Worm (Caenorhabditis elegans) whole organism, young adult: Measurements from ENCODE around the gene K09F6.6.
A peak's percentile ranks its signal among the peaks of the same experiment; 100 is the strongest.

Source experiments
- D2030.7 ChIP-seq: fragments of 200-800 bp; sonication (Bioruptor generic); IDR thresholded peaks from 2 replicates; pipeline ENCODE4 v1.3.6; 2022; ENCODE audit warnings: missing genetic modification reagents, missing genetic modification characterization, missing compliant biosample characterization
- F23B12.7 ChIP-seq: sonication (generic microtip); optimal IDR thresholded peaks from 2 replicates; lab custom pipeline; 2017; ENCODE audit warnings: missing genetic modification characterization, mild to moderate bottlenecking, missing compliant biosample characterization, antibody characterized with exemption, moderate library complexity; ENCODE audit not compliant: insufficient read depth
- F33H1.4 ChIP-seq: fragments of 200-800 bp; sonication (Bioruptor generic); IDR thresholded peaks from 2 replicates; pipeline ENCODE4 v1.3.6; 2022; ENCODE audit warnings: missing genetic modification reagents, missing genetic modification characterization, missing compliant biosample characterization
- F52B5.7 ChIP-seq: sonication (generic microtip); optimal IDR thresholded peaks from 2 replicates; lab custom pipeline; 2016; ENCODE audit warnings: mild to moderate bottlenecking, missing genetic modification characterization, missing compliant biosample characterization
- ama-1 ChIP-seq, 3 experiments: fragments of 150-350 bp in 1 of 3; sonication (generic microtip) in 2 of 3; optimal IDR thresholded peaks; 2 replicates each; lab custom pipeline; 2014 to 2018; ENCODE audit warnings: missing biosample characterization in 2 of 3, missing genetic modification characterization in 2 of 3, missing genetic modification reagents in 2 of 3
- attf-6 ChIP-seq: fragments of 200-800 bp; sonication (Bioruptor generic); IDR thresholded peaks from 2 replicates; pipeline ENCODE4 v1.3.6; 2022; ENCODE audit warnings: missing genetic modification reagents, missing genetic modification characterization, missing compliant biosample characterization
- bed-1 ChIP-seq: fragments of 200-800 bp; sonication (Bioruptor generic); IDR thresholded peaks from 2 replicates; pipeline ENCODE4 v1.3.6; 2022; ENCODE audit warnings: missing genetic modification reagents, missing genetic modification characterization, missing compliant biosample characterization
- ceh-40 ChIP-seq: fragments of 200-800 bp; sonication (Bioruptor generic); IDR thresholded peaks from 2 replicates; pipeline ENCODE4 v1.3.6; 2022; ENCODE audit warnings: missing genetic modification characterization, missing compliant biosample characterization
- efl-1 ChIP-seq: fragments of 150-350 bp; optimal IDR thresholded peaks from 2 replicates; lab custom pipeline; 2014; ENCODE audit warnings: missing biosample characterization, missing genetic modification reagents, missing genetic modification characterization
- egl-18 ChIP-seq: fragments of 200-800 bp; sonication (Bioruptor generic); IDR thresholded peaks from 2 replicates; pipeline ENCODE4 v1.3.6; 2022; ENCODE audit warnings: missing genetic modification reagents, missing genetic modification characterization, missing compliant biosample characterization
- ekl-4 ChIP-seq: fragments of 200-800 bp; sonication (Bioruptor generic); IDR thresholded peaks from 2 replicates; pipeline ENCODE4 v1.3.6; 2022; ENCODE audit warnings: missing genetic modification reagents, missing genetic modification characterization, missing compliant biosample characterization
- hlh-12 ChIP-seq: sonication (generic microtip); optimal IDR thresholded peaks from 2 replicates; lab custom pipeline; 2016; ENCODE audit warnings: missing genetic modification characterization, missing compliant biosample characterization
- hmg-1.2 ChIP-seq: fragments of 200-800 bp; sonication (Bioruptor generic); IDR thresholded peaks from 2 replicates; pipeline ENCODE4 v1.3.6; 2022; ENCODE audit warnings: missing genetic modification reagents, missing genetic modification characterization, missing compliant biosample characterization
- hrde-1 ChIP-seq: sonication (generic microtip); optimal IDR thresholded peaks from 2 replicates; lab custom pipeline; 2016; ENCODE audit warnings: missing genetic modification characterization, mild to moderate bottlenecking, missing compliant biosample characterization, moderate library complexity, missing genotype, missing genetic modification reagents, borderline replicate concordance
- hsf-1 ChIP-seq: fragments of 200-800 bp; sonication (Bioruptor generic); IDR thresholded peaks from 2 replicates; pipeline ENCODE4 v1.3.6; 2022; ENCODE audit warnings: missing genetic modification reagents, missing genetic modification characterization, missing compliant biosample characterization
- let-526 ChIP-seq: fragments of 200-800 bp; sonication (Bioruptor generic); IDR thresholded peaks from 2 replicates; pipeline ENCODE4 v1.3.6; 2022; ENCODE audit warnings: missing genetic modification reagents, missing genetic modification characterization, missing compliant biosample characterization
- lsl-1 ChIP-seq: fragments of 200-800 bp; sonication (Bioruptor generic); optimal IDR thresholded peaks from 2 replicates; lab custom pipeline; 2018; ENCODE audit warnings: mild to moderate bottlenecking, missing genetic modification characterization, moderate library complexity, missing compliant biosample characterization
- lsy-27 ChIP-seq: sonication (generic microtip); optimal IDR thresholded peaks from 2 replicates; lab custom pipeline; 2017; ENCODE audit warnings: missing genetic modification characterization, mild to moderate bottlenecking, missing compliant biosample characterization, antibody characterized with exemption, missing genotype, borderline replicate concordance; ENCODE audit not compliant: insufficient read depth
- madf-6 ChIP-seq: fragments of 200-800 bp; sonication (Bioruptor generic); IDR thresholded peaks from 2 replicates; pipeline ENCODE4 v1.3.6; 2022; ENCODE audit warnings: missing genetic modification reagents, missing genetic modification characterization, missing compliant biosample characterization
- madf-8 ChIP-seq: fragments of 200-800 bp; sonication (Bioruptor generic); conservative IDR thresholded peaks from 2 replicates; pipeline ENCODE4 v1.3.6; 2022; ENCODE audit warnings: missing genetic modification reagents, missing genetic modification characterization, missing compliant biosample characterization
- mcd-1 ChIP-seq: fragments of 200-800 bp; sonication (Bioruptor generic); IDR thresholded peaks from 2 replicates; pipeline ENCODE4 v1.3.6; 2022; ENCODE audit warnings: missing genetic modification reagents, missing genetic modification characterization, missing compliant biosample characterization
- mxl-1 ChIP-seq: sonication (generic microtip); optimal IDR thresholded peaks from 2 replicates; lab custom pipeline; 2016; ENCODE audit warnings: missing genetic modification characterization, missing compliant biosample characterization
- nfya-1 ChIP-seq: sonication (generic microtip); optimal IDR thresholded peaks from 2 replicates; lab custom pipeline; 2017; ENCODE audit warnings: antibody characterized with exemption, missing compliant biosample characterization, missing genetic modification characterization, borderline replicate concordance; ENCODE audit not compliant: insufficient read depth
- rec-8 ChIP-seq, 2 experiments: sonication (generic microtip); optimal IDR thresholded peaks; 2 replicates each; lab custom pipeline; 2016; ENCODE audit warnings: mild to moderate bottlenecking in 2 of 2, missing genetic modification characterization in 2 of 2, missing genetic modification reagents in 2 of 2, missing genotype in 2 of 2, missing biosample characterization in 1 of 2, missing compliant biosample characterization in 1 of 2, moderate library complexity in 1 of 2
- rpc-1 ChIP-seq, 2 experiments: fragments of 150-350 bp in 1 of 2; sonication (generic microtip) in 1 of 2; optimal IDR thresholded peaks; 2 replicates each; lab custom pipeline; 2014 to 2018; ENCODE audit warnings: missing biosample characterization in 1 of 2, missing genetic modification characterization in 1 of 2, missing genetic modification reagents in 1 of 2, missing genotype in 1 of 2
- sptf-2 ChIP-seq: fragments of 200-800 bp; sonication (Bioruptor generic); optimal IDR thresholded peaks from 2 replicates; lab custom pipeline; 2018; ENCODE audit warnings: mild to moderate bottlenecking, missing genetic modification characterization, missing compliant biosample characterization
- ztf-22 ChIP-seq: fragments of 200-800 bp; sonication (Bioruptor generic); optimal IDR thresholded peaks from 2 replicates; lab custom pipeline; 2018; ENCODE audit warnings: mild to moderate bottlenecking, missing genetic modification characterization, moderate library complexity, missing compliant biosample characterization

The K09F6.6 gene

DNA sequence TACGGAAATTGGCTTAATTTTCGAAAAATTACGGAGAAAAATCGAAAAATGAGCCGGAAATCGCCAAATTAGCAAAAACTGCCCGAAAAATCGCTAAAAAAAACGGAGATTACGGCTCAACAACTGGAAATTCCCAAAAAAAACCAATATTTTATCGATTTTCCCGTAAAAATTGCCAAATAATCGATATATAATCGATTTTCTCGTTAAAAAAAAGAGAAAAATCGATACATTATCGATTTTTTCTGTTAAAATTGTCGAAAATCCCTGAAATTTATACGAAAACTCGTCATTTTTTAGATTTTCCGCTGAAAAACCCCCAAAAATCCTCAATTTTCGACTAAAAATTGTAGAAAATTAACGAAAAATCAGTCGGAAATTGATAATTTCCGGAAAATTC is 42.8 kb downstream of the K09F6.6 start (continued):
- no peak for TF ChIP-seq hlh-12 (tag; lab: Kevin White, UChicago)
- no peak for TF ChIP-seq let-526 (GFP tag; lab: Robert Waterston, UW)
- TF ChIP-seq, all 124 proteins: peak for 0

DNA sequence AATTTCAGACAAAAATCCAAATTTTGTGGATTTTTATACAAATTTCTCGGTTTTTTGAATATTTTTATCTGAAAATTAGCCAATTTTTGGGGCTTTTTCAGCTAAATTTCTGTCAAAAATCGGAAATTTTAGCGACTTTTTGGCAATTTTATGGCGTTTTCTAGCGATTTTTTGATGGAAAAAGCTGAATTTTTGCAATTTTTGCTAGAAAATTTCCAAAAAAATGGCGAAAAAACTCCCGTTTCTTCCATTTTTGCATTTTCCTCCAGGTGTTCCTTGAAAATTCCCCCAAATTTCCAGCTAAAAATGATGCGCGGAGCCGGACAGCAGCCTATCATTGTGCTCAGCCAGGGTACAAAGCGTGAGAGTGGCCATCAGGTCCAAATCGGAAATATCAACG is 45.9 kb downstream of the K09F6.6 start, which contains the start of gene cct-3:
Gene cct-3, plus strand, starts transcription at position 301 of the 400 bp plus-strand sequence.
- no peak for TF ChIP-seq lsy-27

DNA sequence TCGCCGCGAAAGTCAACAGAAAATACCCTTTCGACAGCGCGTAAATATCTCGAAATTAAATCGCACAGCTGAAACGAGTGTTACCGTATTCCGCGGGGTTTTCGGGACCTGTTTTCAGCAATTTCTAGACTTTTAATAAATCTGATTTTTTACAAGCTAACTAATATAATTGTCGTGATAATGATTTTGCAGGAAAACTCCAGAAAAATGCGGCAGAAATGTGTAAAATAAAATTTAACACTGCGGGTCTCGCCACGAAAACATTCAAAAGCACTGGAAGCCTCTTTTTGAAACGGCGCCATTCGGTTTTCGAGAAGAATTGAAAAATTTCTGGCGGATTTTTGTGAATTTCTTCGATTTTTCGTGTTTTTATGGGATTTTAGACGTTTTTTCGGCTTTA is 46.7 kb downstream of the K09F6.6 start, which contains the start of gene F54A3.6:
Gene F54A3.6, minus strand, starts transcription at position 42 of the 400 bp plus-strand sequence.
- TF ChIP-seq hsf-1 (GFP tag; lab: Robert Waterston, UW) (peak; percentile 80), mcd-1 (GFP tag; lab: Robert Waterston, UW) (0 out of 2 replicates have a peak, but pooled peaks have one; percentile 29), madf-8 (peak; percentile 30; the same call in 1 of the 2 replicates), D2030.7 (GFP tag; lab: Robert Waterston, UW) (peak; percentile 52; the same call in 1 of the 2 replicates), efl-1 (GFP tag; lab: Kevin White, UChicago) (peak; percentile 17), F33H1.4 (GFP tag; lab: Robert Waterston, UW) (peak; percentile 89), madf-6 (GFP tag; lab: Robert Waterston, UW) (peak; percentile 68), lsl-1 (peak; percentile 73), hmg-1.2 (peak; percentile 25; the same call in 1 of the 2 replicates)

ce11 chrII:2230368-2230767 is 48.7 kb downstream of the K09F6.6 start:
- no peak for TF ChIP-seq F23B12.7 (tag; lab: Kevin White, UChicago)
- no peak for TF ChIP-seq ama-1 (optimal IDR thresholded peaks at IDR 0.05; lab: Kevin White, UChicago)
- no peak for TF ChIP-seq ama-1 (GFP tag; optimal IDR thresholded peaks at IDR 0.05; lab: Kevin White, UChicago)
- TF ChIP-seq hrde-1, result no peak
- TF ChIP-seq rec-8 (tag; optimal IDR thresholded peaks at IDR 0.05; lab: Kevin White, UChicago), result no peak
- TF ChIP-seq ekl-4 (GFP tag; lab: Robert Waterston, UW), result no peak
- TF ChIP-seq bed-1, result no peak
- no peak for TF ChIP-seq ceh-40 (GFP tag; lab: Robert Waterston, UW)
- no peak for TF ChIP-seq attf-6 (GFP tag; lab: Robert Waterston, UW)
- no peak for TF ChIP-seq egl-18 (GFP tag; lab: Robert Waterston, UW)
- no peak for TF ChIP-seq let-526 (GFP tag; lab: Robert Waterston, UW)
- no peak for TF ChIP-seq sptf-2 (GFP tag; lab: Kevin White, UChicago)
- TF ChIP-seq mxl-1 (tag; lab: Kevin White, UChicago), result no peak
- TF ChIP-seq F52B5.7 (tag; lab: Kevin White, UChicago), result no peak
- TF ChIP-seq nfya-1 (tag; lab: Kevin White, UChicago), result no peak
- no peak for TF ChIP-seq ztf-22
- TF ChIP-seq rpc-1 (optimal IDR thresholded peaks at IDR 0.05; lab: Kevin White, UChicago), result no peak
- no peak for TF ChIP-seq rpc-1 (tag; optimal IDR thresholded peaks at IDR 0.05; lab: Kevin White, UChicago)
